Worm (Caenorhabditis elegans): ENCODE measurements around the gene lmtr-3.

DNA sequence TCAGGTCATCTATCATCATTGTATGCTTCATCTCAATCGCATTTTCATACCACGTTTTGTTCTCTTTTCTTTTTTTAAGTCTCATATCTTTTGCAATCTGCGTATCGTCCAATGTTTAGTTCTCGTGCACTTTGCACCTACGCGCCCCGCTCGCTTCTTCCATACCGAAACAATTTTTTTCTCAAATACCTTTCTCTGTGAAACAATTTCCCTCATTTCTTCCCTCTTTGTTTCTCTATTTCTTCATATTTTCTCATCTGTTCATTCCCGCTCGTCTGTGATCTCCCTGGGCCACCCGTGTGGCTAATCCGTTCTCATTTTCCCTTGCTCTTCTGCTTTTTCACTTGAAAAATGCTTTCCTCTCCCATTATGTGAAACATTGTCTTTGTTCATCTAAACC lies 16.3 kb downstream of the lmtr-3 start:
- TF ChIP-seq dao-5 (tag; optimal IDR thresholded peaks at IDR 0.05) = no peak
- no peak for TF ChIP-seq him-1 (tag; optimal IDR thresholded peaks at IDR 0.05)

Data from whole organism, L4/young adult.